Worm (Caenorhabditis elegans) whole organism, L1 larva: ENCODE data around the gene nlp-46.
A peak's percentile ranks its signal among the peaks of the same experiment; 100 is the strongest.

Source experiments
- C34B4.2 ChIP-seq: sonication (generic microtip); optimal IDR thresholded peaks from 2 replicates; lab custom pipeline; 2017; ENCODE audit warnings: mild to moderate bottlenecking, missing genetic modification characterization, missing compliant biosample characterization
- blmp-1 ChIP-seq: fragments of 150-350 bp; optimal IDR thresholded peaks from 2 replicates; lab custom pipeline; 2014; ENCODE audit warnings: missing biosample characterization, missing genetic modification characterization
- ceh-63 ChIP-seq: fragments of 200-800 bp; sonication (Bioruptor generic); optimal IDR thresholded peaks from 2 replicates; lab custom pipeline; 2018; ENCODE audit warnings: mild to moderate bottlenecking, missing genetic modification characterization, missing compliant biosample characterization
- ceh-8 ChIP-seq: fragments of 200-800 bp; sonication (Bioruptor generic); optimal IDR thresholded peaks from 2 replicates; lab custom pipeline; 2018; ENCODE audit warnings: mild to moderate bottlenecking, missing genetic modification characterization, moderate library complexity, missing compliant biosample characterization
- ceh-82 ChIP-seq, 3 experiments: fragments of 150-350 bp in 1 of 3; sonication (generic microtip) in 2 of 3; optimal IDR thresholded peaks; 2 replicates each; lab custom pipeline; 2014 to 2017; ENCODE audit warnings: missing biosample characterization in 3 of 3, missing genetic modification characterization in 3 of 3
- ces-1 ChIP-seq: fragments of 150-350 bp; optimal IDR thresholded peaks from 2 replicates; lab custom pipeline; 2014; ENCODE audit warnings: missing biosample characterization, missing genetic modification reagents, missing genetic modification characterization
- egl-13 ChIP-seq: sonication (generic microtip); optimal IDR thresholded peaks from 2 replicates; lab custom pipeline; 2016; ENCODE audit warnings: missing genotype, missing genetic modification reagents, missing genetic modification characterization, missing compliant biosample characterization
- egl-27 ChIP-seq, 2 experiments: fragments of 150-350 bp in 1 of 2; sonication (generic microtip); optimal IDR thresholded peaks; 3 replicates each; lab custom pipeline; 2017 to 2018; ENCODE audit warnings: missing biosample characterization in 2 of 2, missing genetic modification characterization in 2 of 2, missing genetic modification reagents in 2 of 2
- elt-3 ChIP-seq, 6 experiments: fragments of 150-350 bp in 1 of 6; sonication (generic microtip); optimal IDR thresholded peaks; 2 replicates each; lab custom pipeline; 2017 to 2018; ENCODE audit warnings: missing biosample characterization in 6 of 6, missing genetic modification characterization in 6 of 6, inconsistent platforms in 1 of 6
- ets-5 ChIP-seq: fragments of 200-800 bp; sonication (Bioruptor generic); IDR thresholded peaks from 2 replicates; pipeline ENCODE4 v1.3.6; 2022; ENCODE audit warnings: missing genetic modification characterization, missing compliant biosample characterization
- fkh-10 ChIP-seq: sonication (generic microtip); optimal IDR thresholded peaks from 2 replicates; lab custom pipeline; 2017; ENCODE audit warnings: missing biosample characterization, missing genetic modification reagents, missing genetic modification characterization
- fkh-4 ChIP-seq: sonication (generic microtip); optimal IDR thresholded peaks from 2 replicates; lab custom pipeline; 2016; ENCODE audit warnings: missing compliant biosample characterization, missing genetic modification characterization, borderline replicate concordance
- fkh-8 ChIP-seq: sonication (generic microtip); optimal IDR thresholded peaks from 2 replicates; lab custom pipeline; 2016; ENCODE audit warnings: mild to moderate bottlenecking, missing genetic modification characterization, missing compliant biosample characterization
- grh-1 ChIP-seq: fragments of 200-800 bp; sonication (Bioruptor generic); IDR thresholded peaks from 2 replicates; pipeline ENCODE4 v1.3.6; 2022; ENCODE audit warnings: missing genetic modification reagents, missing genetic modification characterization, missing compliant biosample characterization
- isw-1 ChIP-seq: fragments of 200-800 bp; sonication (Bioruptor generic); IDR thresholded peaks from 2 replicates; pipeline ENCODE4 v1.3.6; 2022; ENCODE audit warnings: missing genetic modification characterization, missing compliant biosample characterization
- lin-14 ChIP-seq: fragments of 200-800 bp; sonication (Bioruptor generic); optimal IDR thresholded peaks from 2 replicates; lab custom pipeline; 2018; ENCODE audit warnings: mild to moderate bottlenecking, missing genetic modification characterization, moderate library complexity, missing compliant biosample characterization
- lin-35 ChIP-seq, 2 experiments: fragments of 150-350 bp; optimal IDR thresholded peaks; 2 replicates each; lab custom pipeline; 2014; ENCODE audit warnings: missing biosample characterization in 2 of 2, missing genetic modification characterization in 2 of 2, missing genetic modification reagents in 2 of 2
- lin-39 ChIP-seq: fragments of 150-350 bp; optimal IDR thresholded peaks from 2 replicates; lab custom pipeline; 2014; ENCODE audit warnings: missing biosample characterization, missing genetic modification reagents, missing genetic modification characterization
- lsy-2 ChIP-seq, 2 experiments: fragments of 150-350 bp; optimal IDR thresholded peaks; 2 replicates each; lab custom pipeline; 2014; ENCODE audit warnings: missing biosample characterization in 2 of 2, missing genetic modification characterization in 2 of 2
- mab-9 ChIP-seq: fragments of 200-800 bp; sonication (Bioruptor generic); IDR thresholded peaks from 2 replicates; pipeline ENCODE4 v1.3.6; 2022; ENCODE audit warnings: missing genetic modification reagents, missing genetic modification characterization, missing compliant biosample characterization
- mdl-1 ChIP-seq, 2 experiments: fragments of 150-350 bp; optimal IDR thresholded peaks; 2 replicates each; lab custom pipeline; 2014 to 2017; ENCODE audit warnings: missing biosample characterization in 2 of 2, missing genetic modification characterization in 2 of 2, inconsistent platforms in 1 of 2
- mep-1 ChIP-seq: fragments of 150-350 bp; optimal IDR thresholded peaks from 2 replicates; lab custom pipeline; 2014; ENCODE audit warnings: missing biosample characterization, missing genetic modification characterization
- nhr-19 ChIP-seq: fragments of 200-800 bp; sonication (Bioruptor generic); conservative IDR thresholded peaks from 2 replicates; pipeline ENCODE4 v1.3.6; 2022; ENCODE audit warnings: missing genetic modification characterization, missing compliant biosample characterization
- nhr-237 ChIP-seq: fragments of 150-350 bp; optimal IDR thresholded peaks from 2 replicates; lab custom pipeline; 2014; ENCODE audit warnings: missing biosample characterization, missing genetic modification characterization
- nhr-47 ChIP-seq: sonication (generic microtip); optimal IDR thresholded peaks from 2 replicates; lab custom pipeline; 2016; ENCODE audit warnings: mild to moderate bottlenecking, missing genetic modification characterization, moderate library complexity, missing compliant biosample characterization
- nhr-71 ChIP-seq: sonication (generic microtip); optimal IDR thresholded peaks from 2 replicates; lab custom pipeline; 2016; ENCODE audit warnings: mild to moderate bottlenecking, missing genetic modification characterization, moderate library complexity, missing compliant biosample characterization
- nhr-85 ChIP-seq: sonication (generic microtip); peaks from one replicate; lab custom pipeline; 2016; ENCODE audit warnings: missing genetic modification characterization, inconsistent platforms, missing compliant biosample characterization
- nhr-90 ChIP-seq: sonication (generic microtip); optimal IDR thresholded peaks from 2 replicates; lab custom pipeline; 2016; ENCODE audit warnings: mild to moderate bottlenecking, missing genetic modification characterization, missing compliant biosample characterization; ENCODE audit not compliant: poor library complexity
- pag-3 ChIP-seq: sonication (generic microtip); optimal IDR thresholded peaks from 2 replicates; lab custom pipeline; 2017; ENCODE audit warnings: missing genetic modification characterization, mild to moderate bottlenecking, missing compliant biosample characterization, antibody characterized with exemption, borderline replicate concordance; ENCODE audit not compliant: insufficient read depth
- pax-3 ChIP-seq: fragments of 200-800 bp; sonication (Bioruptor generic); optimal IDR thresholded peaks from 2 replicates; lab custom pipeline; 2018; ENCODE audit warnings: mild to moderate bottlenecking, missing genetic modification characterization, moderate library complexity, missing compliant biosample characterization
- pqm-1 ChIP-seq: sonication (generic microtip); optimal IDR thresholded peaks from 3 replicates; lab custom pipeline; 2017; ENCODE audit warnings: missing biosample characterization, missing genetic modification characterization
- rnt-1 ChIP-seq: sonication (generic microtip); optimal IDR thresholded peaks from 2 replicates; lab custom pipeline; 2016; ENCODE audit warnings: mild to moderate bottlenecking, missing genetic modification characterization, moderate library complexity, missing compliant biosample characterization
- skn-1 ChIP-seq: fragments of 150-350 bp; optimal IDR thresholded peaks from 2 replicates; lab custom pipeline; 2014; ENCODE audit warnings: missing biosample characterization, missing genetic modification characterization
- snpc-4 ChIP-seq: fragments of 150-350 bp; optimal IDR thresholded peaks from 2 replicates; lab custom pipeline; 2014; ENCODE audit warnings: missing biosample characterization, missing genetic modification characterization
- snu-23 ChIP-seq: sonication (generic microtip); optimal IDR thresholded peaks from 2 replicates; lab custom pipeline; 2016; ENCODE audit warnings: missing genetic modification characterization, missing compliant biosample characterization
- sup-37 ChIP-seq: fragments of 200-800 bp; sonication (Bioruptor generic); optimal IDR thresholded peaks from 2 replicates; lab custom pipeline; 2018; ENCODE audit warnings: mild to moderate bottlenecking, missing genetic modification characterization, missing compliant biosample characterization
- swsn-7 ChIP-seq: sonication (generic microtip); optimal IDR thresholded peaks from 2 replicates; lab custom pipeline; 2016; ENCODE audit warnings: missing genetic modification characterization, missing compliant biosample characterization
- tbx-2 ChIP-seq: sonication (generic microtip); optimal IDR thresholded peaks from 2 replicates; lab custom pipeline; 2016; ENCODE audit warnings: missing genetic modification characterization, missing compliant biosample characterization
- unc-130 ChIP-seq: fragments of 150-350 bp; optimal IDR thresholded peaks from 2 replicates; lab custom pipeline; 2017; ENCODE audit warnings: missing biosample characterization, missing genetic modification characterization, inconsistent platforms
- unc-30 ChIP-seq: sonication (generic microtip); optimal IDR thresholded peaks from 2 replicates; lab custom pipeline; 2017; ENCODE audit warnings: missing biosample characterization, missing genetic modification characterization
- unc-86 ChIP-seq: sonication (generic microtip); optimal IDR thresholded peaks from 2 replicates; lab custom pipeline; 2016; ENCODE audit warnings: missing genetic modification characterization, missing compliant biosample characterization
- unc-98 ChIP-seq: fragments of 200-800 bp; sonication (Bioruptor generic); IDR thresholded peaks from 2 replicates; pipeline ENCODE4 v1.3.6; 2022; ENCODE audit warnings: missing genetic modification characterization, missing compliant biosample characterization
- ztf-11 ChIP-seq, 2 experiments: sonication (generic microtip); optimal IDR thresholded peaks; 2 replicates each; lab custom pipeline; 2016 to 2017; ENCODE audit warnings: missing genetic modification characterization in 2 of 2, missing biosample characterization in 1 of 2, missing compliant biosample characterization in 1 of 2
- ztf-4 ChIP-seq: fragments of 150-350 bp; optimal IDR thresholded peaks from 2 replicates; lab custom pipeline; 2014; ENCODE audit warnings: missing biosample characterization, missing genetic modification characterization

Gene nlp-46

ce11 chrV:12488002-12488401, 18.1 kb downstream of the nlp-46 start (continued):
- TF ChIP-seq egl-27 (tag; optimal IDR thresholded peaks at IDR 0.05; lab: Kevin White, UChicago) (no peak), nhr-90 (tag; lab: Kevin White, UChicago) (no peak), tbx-2 (tag; lab: Kevin White, UChicago) (no peak), ceh-82 (tag; optimal IDR thresholded peaks at IDR 0.05; lab: Kevin White, UChicago) (no peak), unc-30 (tag; lab: Kevin White, UChicago) (no peak), ets-5 (GFP tag; lab: Robert Waterston, UW) (no peak), nhr-19 (peak; percentile 15; the same call in 1 of the 2 replicates), ces-1 (GFP tag; lab: Kevin White, UChicago) (no peak), elt-3 (tag; optimal IDR thresholded peaks at IDR 0.05; lab: Kevin White, UChicago) (no peak), snpc-4 (tag; lab: Kevin White, UChicago) (peak; percentile 64)

ce11 chrV:12486934-12487333, 19.2 kb downstream of the nlp-46 start, which contains the start of gene inx-11:
inx-11 (plus strand) TSS chrV:12487234.
- TF ChIP-seq isw-1 (GFP tag; lab: Robert Waterston, UW) = no peak
- no peak for TF ChIP-seq mdl-1 (tag; optimal IDR thresholded peaks at IDR 0.05; lab: Kevin White, UChicago)
- TF ChIP-seq pqm-1 (tag; lab: Kevin White, UChicago) = no peak
- no peak for TF ChIP-seq nhr-85 (tag; lab: Kevin White, UChicago)
- no peak for TF ChIP-seq ztf-11 (tag; optimal IDR thresholded peaks at IDR 0.05; lab: Kevin White, UChicago)
- no peak for TF ChIP-seq ces-1 (GFP tag; lab: Kevin White, UChicago)
- no peak for TF ChIP-seq fkh-10 (GFP tag; lab: Kevin White, UChicago)
- no peak for TF ChIP-seq fkh-8 (tag; lab: Kevin White, UChicago)
- no peak for TF ChIP-seq mab-9 (GFP tag; lab: Robert Waterston, UW)
- TF ChIP-seq C34B4.2 (tag; lab: Kevin White, UChicago) = no peak
- no peak for TF ChIP-seq ets-5 (GFP tag; lab: Robert Waterston, UW)
- no peak for TF ChIP-seq fkh-4
- no peak for TF ChIP-seq snu-23
- no peak for TF ChIP-seq tbx-2 (tag; lab: Kevin White, UChicago)
- no peak for TF ChIP-seq ztf-4 (tag; lab: Kevin White, UChicago)
- no peak for TF ChIP-seq ceh-63
- TF ChIP-seq, all 84 proteins: peak for 0

- TF ChIP-seq tbx-2 (tag; lab: Kevin White, UChicago) = no peak
- no peak for TF ChIP-seq pag-3 (tag; lab: Kevin White, UChicago)
- no peak for TF ChIP-seq swsn-7 (tag; lab: Kevin White, UChicago)
- no peak for TF ChIP-seq nhr-71 (tag; lab: Kevin White, UChicago)
- no peak for TF ChIP-seq egl-13
- no peak for TF ChIP-seq skn-1 (tag; lab: Kevin White, UChicago)
- no peak for TF ChIP-seq snu-23
- TF ChIP-seq ztf-11 (tag; optimal IDR thresholded peaks at IDR 0.05; lab: Kevin White, UChicago) = no peak
- no peak for TF ChIP-seq blmp-1
- no peak for TF ChIP-seq C34B4.2 (tag; lab: Kevin White, UChicago)
- no peak for TF ChIP-seq lin-35 (GFP tag; optimal IDR thresholded peaks at IDR 0.05; lab: Kevin White, UChicago)
These were observed 21.5 kb downstream of the nlp-46 start, which contains the start of gene srt-39 for ce11 chrV:12484585-12484984. srt-39 (plus strand) TSS chrV:12484885.

ce11 chrV:12478990-12479389, 27.1 kb downstream of the nlp-46 start:
- TF ChIP-seq swsn-7 (tag; lab: Kevin White, UChicago) (no peak), mep-1 (peak; percentile 32), ets-5 (GFP tag; lab: Robert Waterston, UW) (no peak), nhr-71 (tag; lab: Kevin White, UChicago) (peak; percentile 40), sup-37 (no peak), lin-39 (tag; lab: Kevin White, UChicago) (no peak), ceh-8 (no peak), rnt-1 (tag; lab: Kevin White, UChicago) (peak; percentile 44), grh-1 (GFP tag; lab: Robert Waterston, UW) (no peak), lsy-2 (tag; optimal IDR thresholded peaks at IDR 0.05; lab: Kevin White, UChicago) (peak in 1 of 2 experiments; percentile 39), pag-3 (tag; lab: Kevin White, UChicago) (peak; percentile 95), C34B4.2 (tag; lab: Kevin White, UChicago) (no peak), unc-130 (tag; lab: Kevin White, UChicago) (no peak), unc-86 (tag; lab: Kevin White, UChicago) (no peak), snu-23 (peak; percentile 11), nhr-19 (0 out of 2 replicates have a peak, but pooled peaks have one; percentile 17), skn-1 (tag; lab: Kevin White, UChicago) (no peak), nhr-85 (tag; lab: Kevin White, UChicago) (no peak), nhr-47 (no peak), pax-3 (tag; lab: Kevin White, UChicago) (no peak), unc-98 (GFP tag; lab: Robert Waterston, UW) (no peak), nhr-237 (tag; lab: Kevin White, UChicago) (no peak), lin-14 (GFP tag; lab: Kevin White, UChicago) (peak; percentile 79)
